Fruit fly (Drosophila melanogaster): ENCODE measurements around the gene TTLL4A.

DNA sequence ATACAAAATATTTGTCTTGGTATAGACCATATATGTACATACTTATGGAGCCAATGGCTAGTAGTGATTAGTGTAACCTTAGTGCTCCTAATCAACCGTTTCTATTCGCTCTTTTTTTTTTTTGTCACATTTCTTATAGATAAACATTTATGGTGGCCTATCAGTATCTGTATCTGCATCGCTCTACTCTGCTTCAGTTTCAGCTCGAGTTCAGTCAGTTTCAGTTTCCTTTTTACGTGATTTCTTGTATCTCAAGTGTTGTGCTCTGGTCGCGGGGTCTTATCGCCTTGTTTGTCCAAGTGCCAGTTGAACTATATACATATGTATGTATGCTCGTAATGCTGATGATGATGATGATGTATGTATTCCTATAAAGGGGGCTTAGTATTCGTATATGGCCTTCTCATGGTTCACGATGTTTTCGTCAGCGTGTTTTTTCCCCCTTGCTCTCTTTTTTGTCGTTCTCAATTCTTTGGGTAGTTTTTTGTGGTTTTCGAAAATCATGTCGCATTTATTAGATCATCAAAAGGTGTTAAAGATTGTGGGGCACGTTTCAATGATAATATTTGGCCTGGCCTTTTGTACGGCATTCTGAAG, 50.4 kb downstream of the TTLL4A start:
- TF ChIP-seq CG8478 (optimal IDR thresholded peaks at IDR 0.05) (no peak), usp (GFP tag; optimal IDR thresholded peaks at IDR 0.05) (no peak), pan (optimal IDR thresholded peaks at IDR 0.05) (no peak), psq (optimal IDR thresholded peaks at IDR 0.05) (no peak), Dll (optimal IDR thresholded peaks at IDR 0.05) (no peak), EcR (GFP tag; optimal IDR thresholded peaks at IDR 0.05) (no peak)

Data from whole organism.